Worm (Caenorhabditis elegans): Measurements from ENCODE around the gene Y66D12A.24.

ce11 chrIII:11548070-11548469, 51.4 kb downstream of the Y66D12A.24 start, which contains the start of gene Y66D12A.13:
- TF ChIP-seq klf-2 (GFP tag; conservative IDR thresholded peaks at IDR 0.05) (no peak), med-1 (GFP tag; optimal IDR thresholded peaks at IDR 0.05; ENCODE audit: insufficient read depth) (no peak), tab-1 (GFP tag; IDR thresholded peaks at IDR 0.05) (no peak), ztf-29 (GFP tag; IDR thresholded peaks at IDR 0.05) (no peak), ztf-23 (GFP tag; IDR thresholded peaks at IDR 0.05) (no peak), flt-1 (GFP tag; IDR thresholded peaks at IDR 0.05) (no peak), T22C8.4 (GFP tag; IDR thresholded peaks at IDR 0.05) (no peak), ref-1 (GFP tag; conservative IDR thresholded peaks at IDR 0.05) (no peak), cog-1 (tag; optimal IDR thresholded peaks at IDR 0.05) (no peak)
